Fruit fly (Drosophila melanogaster) S2 (cell line): ENCODE results near the gene Aps.

Experiments
- CG8478 ChIP-seq: fragments of >200 bp; optimal IDR thresholded peaks from 2 replicates; lab custom pipeline; 2018
- CTCF ChIP-seq, 2 experiments: fragments of >200 bp; optimal IDR thresholded peaks; 2 replicates each; lab custom pipeline; 2018

Aps gene

dm6 chr3L:10876036-10876435 is 22.9 kb downstream of the Aps start:
- TF ChIP-seq CTCF (optimal IDR thresholded peaks at IDR 0.05; lab: Kevin White, UChicago) = no peak
- no peak for TF ChIP-seq CG8478 (lab: Kevin White, UChicago)

dm6 chr3L:10871534-10871933 is 27.4 kb downstream of the Aps start:
- TF ChIP-seq CG8478 (lab: Kevin White, UChicago) = no peak
- TF ChIP-seq CTCF (optimal IDR thresholded peaks at IDR 0.05; lab: Kevin White, UChicago) = no peak

- TF ChIP-seq CTCF (optimal IDR thresholded peaks at IDR 0.05; lab: Kevin White, UChicago) = no peak
- no peak for TF ChIP-seq CG8478 (lab: Kevin White, UChicago)
These were observed 28.8 kb downstream of the Aps start for dm6 chr3L:10870087-10870486.

dm6 chr3L:10869144-10869543 is 29.8 kb downstream of the Aps start:
- TF ChIP-seq CTCF (optimal IDR thresholded peaks at IDR 0.05; lab: Kevin White, UChicago) = no peak
- no peak for TF ChIP-seq CG8478 (lab: Kevin White, UChicago)

- TF ChIP-seq CTCF (optimal IDR thresholded peaks at IDR 0.05; lab: Kevin White, UChicago) (no peak), CG8478 (lab: Kevin White, UChicago) (no peak)
These were observed 31.0 kb downstream of the Aps start for dm6 chr3L:10867778-10868382.

DNA sequence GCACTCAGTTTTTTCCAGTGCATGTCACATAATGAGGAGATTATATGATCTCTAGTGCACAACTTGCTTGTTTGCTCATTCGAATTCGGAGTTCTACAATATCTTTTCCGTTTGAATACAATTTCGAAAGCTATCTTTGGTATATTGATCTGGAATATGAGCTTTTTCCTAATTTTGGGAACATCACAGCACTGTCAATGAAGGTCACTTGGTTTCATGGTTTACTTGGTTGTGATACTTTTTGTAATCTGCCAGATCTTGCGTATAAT is 31.6 kb downstream of the Aps start:
- TF ChIP-seq CG8478 (lab: Kevin White, UChicago) (no peak), CTCF (optimal IDR thresholded peaks at IDR 0.05; lab: Kevin White, UChicago) (no peak)

- TF ChIP-seq CG8478 (lab: Kevin White, UChicago) = no peak
- TF ChIP-seq CTCF (optimal IDR thresholded peaks at IDR 0.05; lab: Kevin White, UChicago) = no peak
These were observed 32.1 kb downstream of the Aps start for dm6 chr3L:10866633-10867379.

dm6 chr3L:10863925-10864324 is 35.0 kb downstream of the Aps start:
- TF ChIP-seq CG8478 (lab: Kevin White, UChicago) (no peak), CTCF (optimal IDR thresholded peaks at IDR 0.05; lab: Kevin White, UChicago) (peak in 1 of 2 experiments; percentile 4)

dm6 chr3L:10862544-10863474 is 36.1 kb downstream of the Aps start:
- TF ChIP-seq CG8478 (lab: Kevin White, UChicago) (no peak), CTCF (optimal IDR thresholded peaks at IDR 0.05; lab: Kevin White, UChicago) (peak; percentile 87 to 92)

dm6 chr3L:10861657-10862543 is 37.0 kb downstream of the Aps start:
- no peak for TF ChIP-seq CG8478 (lab: Kevin White, UChicago)

DNA sequence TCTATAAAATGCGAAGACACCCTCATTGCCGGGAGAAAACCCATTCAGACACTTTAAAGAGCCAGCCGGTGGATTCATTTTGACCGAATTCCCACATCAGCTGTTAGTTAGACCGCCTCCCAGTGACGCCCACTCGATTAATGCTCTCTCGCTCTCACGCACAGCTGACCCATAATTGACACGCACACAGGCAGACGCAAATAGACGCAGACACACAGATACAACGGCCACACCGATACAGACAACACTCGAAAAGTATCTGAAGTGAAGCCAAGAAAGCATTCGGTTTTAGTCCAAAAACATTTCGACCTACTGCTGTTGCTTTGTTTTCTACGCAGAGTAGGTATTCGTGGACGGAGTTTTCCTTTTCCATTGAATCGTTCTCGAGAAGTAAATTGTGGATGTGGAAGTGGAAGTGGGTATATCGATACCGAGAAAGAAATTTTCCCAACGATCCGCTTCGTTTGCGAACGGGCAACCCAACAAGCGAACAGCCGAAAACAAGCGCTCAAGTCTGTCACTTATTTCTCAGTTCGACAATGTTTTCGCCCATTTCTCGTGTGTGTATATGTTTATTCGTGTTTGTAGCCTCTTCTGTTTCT is 38.8 kb downstream of the Aps start:
- no peak for TF ChIP-seq CG8478 (lab: Kevin White, UChicago)
- no peak for TF ChIP-seq CTCF (optimal IDR thresholded peaks at IDR 0.05; lab: Kevin White, UChicago)

dm6 chr3L:10858569-10858968 is 40.4 kb downstream of the Aps start:
- TF ChIP-seq CTCF (optimal IDR thresholded peaks at IDR 0.05; lab: Kevin White, UChicago) = no peak
- TF ChIP-seq CG8478 (lab: Kevin White, UChicago) = no peak

dm6 chr3L:10857515-10858023 is 41.4 kb downstream of the Aps start:
- TF ChIP-seq CG8478 (lab: Kevin White, UChicago) = no peak
- TF ChIP-seq CTCF (optimal IDR thresholded peaks at IDR 0.05; lab: Kevin White, UChicago) = no peak
